Worm (Caenorhabditis elegans): ENCODE results near the gene pst-1.

The pst-1 gene

ce11 chrV:5916862-5917261, 26.4 kb upstream of the pst-1 start:
- TF ChIP-seq scrt-1 (GFP tag; IDR thresholded peaks at IDR 0.05) = no peak
- TF ChIP-seq tbx-37 (GFP tag; conservative IDR thresholded peaks at IDR 0.05) = no peak

DNA sequence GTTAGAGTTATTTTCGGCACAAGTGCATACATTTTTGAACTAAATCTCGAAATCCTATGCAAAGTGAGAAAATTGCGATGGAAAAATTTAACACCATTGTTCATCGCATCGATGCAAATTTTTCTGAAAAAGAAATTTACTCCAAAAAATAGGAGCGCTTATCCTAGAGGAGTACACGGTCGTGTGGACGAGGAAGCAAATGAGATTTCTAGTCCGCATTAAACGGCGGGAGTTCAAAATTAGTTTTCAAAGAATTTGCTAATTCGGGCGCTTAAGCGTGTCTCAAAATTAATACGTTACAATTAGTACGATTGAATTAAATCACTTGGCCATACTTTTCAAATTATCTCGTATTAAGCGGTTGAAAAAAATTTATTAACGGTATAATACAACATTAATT, 25.6 kb upstream of the pst-1 start, which contains the start of gene lrpr-1:
Gene lrpr-1 (minus strand): TSS at position 185 of the 400 bp plus-strand sequence.
- TF ChIP-seq flt-1 (GFP tag; IDR thresholded peaks at IDR 0.05) (peak; percentile 50; the same call in 1 of the 2 replicates), F13C5.2 (tag; optimal IDR thresholded peaks at IDR 0.05) (no peak), tbx-37 (GFP tag; conservative IDR thresholded peaks at IDR 0.05) (peak; percentile 88), ets-7 (tag; optimal IDR thresholded peaks at IDR 0.05) (no peak), hnd-1 (tag; optimal IDR thresholded peaks at IDR 0.05) (no peak), pes-1 (GFP tag; IDR thresholded peaks at IDR 0.05) (no peak; the same call in 1 of the 2 replicates), hmbx-1 (tag; optimal IDR thresholded peaks at IDR 0.05) (no peak)

ce11 chrV:5919887-5920286, 23.4 kb upstream of the pst-1 start, which contains the start of gene C04E6.12:
Gene C04E6.12, minus strand, starts transcription at chrV:5919987.
- no peak for TF ChIP-seq B0310.2 (tag; optimal IDR thresholded peaks at IDR 0.05)
- TF ChIP-seq flt-1 (GFP tag; IDR thresholded peaks at IDR 0.05) = no peak
- no peak for TF ChIP-seq hnd-1 (tag; optimal IDR thresholded peaks at IDR 0.05)
- TF ChIP-seq hmbx-1 (tag; optimal IDR thresholded peaks at IDR 0.05) = no peak
- TF ChIP-seq ceh-13 (GFP tag; optimal IDR thresholded peaks at IDR 0.05) = no peak
- TF ChIP-seq pes-1 (GFP tag; IDR thresholded peaks at IDR 0.05) = no peak
- TF ChIP-seq tbx-37 (GFP tag; conservative IDR thresholded peaks at IDR 0.05) = no peak
- no peak for TF ChIP-seq tbx-11 (GFP tag; IDR thresholded peaks at IDR 0.05)
- no peak for TF ChIP-seq F13C5.2 (tag; optimal IDR thresholded peaks at IDR 0.05)
- no peak for TF ChIP-seq scrt-1 (GFP tag; IDR thresholded peaks at IDR 0.05)
- no peak for TF ChIP-seq tra-4 (tag; optimal IDR thresholded peaks at IDR 0.05)
- TF ChIP-seq aly-1 (tag; optimal IDR thresholded peaks at IDR 0.05) = no peak
- TF ChIP-seq ama-1 (optimal IDR thresholded peaks at IDR 0.05) = no peak
- TF ChIP-seq ceh-36 (tag; optimal IDR thresholded peaks at IDR 0.05) = no peak
- TF ChIP-seq hmg-4 (GFP tag; optimal IDR thresholded peaks at IDR 0.05) = no peak
- no peak for TF ChIP-seq ets-7 (tag; optimal IDR thresholded peaks at IDR 0.05)
- TF ChIP-seq sea-1 (GFP tag; conservative IDR thresholded peaks at IDR 0.05) = no peak

DNA sequence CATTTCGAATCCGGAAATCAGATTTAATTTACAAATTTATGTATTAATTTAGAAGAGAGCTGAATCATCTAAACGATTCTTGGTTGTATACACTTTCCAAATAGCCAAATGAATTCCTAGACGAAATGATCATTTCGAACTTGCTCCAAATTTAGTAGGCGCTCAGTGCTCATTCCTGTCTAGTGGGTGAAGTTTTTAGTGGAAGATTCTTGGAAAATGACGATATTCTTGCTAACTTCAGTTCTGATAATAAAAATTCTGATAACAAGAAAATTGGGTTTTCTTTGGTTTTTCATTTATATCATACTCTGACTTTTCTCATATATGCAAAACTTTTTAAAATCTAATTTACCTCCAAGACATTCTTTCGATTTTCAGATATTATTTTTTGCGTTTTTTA, 21.5 kb upstream of the pst-1 start:
- no peak for TF ChIP-seq tbx-37 (GFP tag; conservative IDR thresholded peaks at IDR 0.05)

- no peak for TF ChIP-seq tra-4 (tag; optimal IDR thresholded peaks at IDR 0.05)
- no peak for TF ChIP-seq hnd-1 (tag; optimal IDR thresholded peaks at IDR 0.05)
- TF ChIP-seq sea-1 (GFP tag; conservative IDR thresholded peaks at IDR 0.05) = no peak
- no peak for TF ChIP-seq tbx-37 (GFP tag; conservative IDR thresholded peaks at IDR 0.05)
- TF ChIP-seq tbx-11 (GFP tag; IDR thresholded peaks at IDR 0.05) = no peak
- no peak for TF ChIP-seq scrt-1 (GFP tag; IDR thresholded peaks at IDR 0.05)
- no peak for TF ChIP-seq hmg-4 (GFP tag; optimal IDR thresholded peaks at IDR 0.05)
- no peak for TF ChIP-seq ets-7 (tag; optimal IDR thresholded peaks at IDR 0.05)
- no peak for TF ChIP-seq flt-1 (GFP tag; IDR thresholded peaks at IDR 0.05)
- TF ChIP-seq hmbx-1 (tag; optimal IDR thresholded peaks at IDR 0.05) = no peak
- TF ChIP-seq ceh-13 (GFP tag; optimal IDR thresholded peaks at IDR 0.05) = no peak
- no peak for TF ChIP-seq aly-1 (tag; optimal IDR thresholded peaks at IDR 0.05)
- TF ChIP-seq pes-1 (GFP tag; IDR thresholded peaks at IDR 0.05) = no peak
- TF ChIP-seq F13C5.2 (tag; optimal IDR thresholded peaks at IDR 0.05) = no peak
- no peak for TF ChIP-seq B0310.2 (tag; optimal IDR thresholded peaks at IDR 0.05)
- no peak for TF ChIP-seq ama-1 (optimal IDR thresholded peaks at IDR 0.05)
These were observed 21.0 kb upstream of the pst-1 start, which contains the start of gene srsx-18 for ce11 chrV:5922236-5922635. Gene srsx-18, plus strand, starts transcription at chrV:5922536.

ce11 chrV:5927347-5927746, 15.9 kb upstream of the pst-1 start, which contains the start of gene srsx-17:
Gene srsx-17, plus strand, starts transcription at chrV:5927647.
- no peak for TF ChIP-seq hnd-1 (tag; optimal IDR thresholded peaks at IDR 0.05)

- no peak for TF ChIP-seq hmg-4 (GFP tag; optimal IDR thresholded peaks at IDR 0.05)
These were observed 15.3 kb upstream of the pst-1 start for ce11 chrV:5928006-5928405.

- no peak for TF ChIP-seq ets-7 (tag; optimal IDR thresholded peaks at IDR 0.05)
- no peak for TF ChIP-seq pes-1 (GFP tag; IDR thresholded peaks at IDR 0.05)
These were observed 12.7 kb upstream of the pst-1 start, which contains the start of gene galt-1 for ce11 chrV:5930588-5930987. Gene galt-1, plus strand, starts transcription at chrV:5930905.

DNA sequence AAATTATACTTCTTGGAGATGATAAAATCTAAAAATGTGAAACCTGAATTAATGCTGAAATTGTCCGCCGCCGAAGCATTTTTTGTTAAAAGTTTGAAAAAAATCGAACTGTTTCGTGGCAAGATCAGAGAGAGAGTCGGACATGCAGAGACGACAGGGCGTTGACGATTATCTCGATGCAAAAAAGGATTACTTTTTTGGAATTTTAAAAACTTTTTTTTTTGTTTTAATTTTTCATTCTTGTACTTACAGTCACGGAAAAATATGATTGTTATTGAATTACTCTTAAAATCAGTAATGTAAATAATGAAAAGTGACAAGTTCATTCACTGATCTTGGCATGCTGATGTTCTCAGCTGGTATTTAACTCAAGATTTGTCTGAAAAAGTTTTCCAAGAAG, 6.6 kb upstream of the pst-1 start, which contains the start of the genes M03F8.5 and M03F8.7:
Gene M03F8.5 (minus strand): TSS at position 101 of the 400 bp plus-strand sequence.
Gene M03F8.7 (plus strand): TSS at position 249 of the 400 bp plus-strand sequence.
- TF ChIP-seq B0310.2 (tag; optimal IDR thresholded peaks at IDR 0.05) (no peak), pes-1 (GFP tag; IDR thresholded peaks at IDR 0.05) (no peak)

DNA sequence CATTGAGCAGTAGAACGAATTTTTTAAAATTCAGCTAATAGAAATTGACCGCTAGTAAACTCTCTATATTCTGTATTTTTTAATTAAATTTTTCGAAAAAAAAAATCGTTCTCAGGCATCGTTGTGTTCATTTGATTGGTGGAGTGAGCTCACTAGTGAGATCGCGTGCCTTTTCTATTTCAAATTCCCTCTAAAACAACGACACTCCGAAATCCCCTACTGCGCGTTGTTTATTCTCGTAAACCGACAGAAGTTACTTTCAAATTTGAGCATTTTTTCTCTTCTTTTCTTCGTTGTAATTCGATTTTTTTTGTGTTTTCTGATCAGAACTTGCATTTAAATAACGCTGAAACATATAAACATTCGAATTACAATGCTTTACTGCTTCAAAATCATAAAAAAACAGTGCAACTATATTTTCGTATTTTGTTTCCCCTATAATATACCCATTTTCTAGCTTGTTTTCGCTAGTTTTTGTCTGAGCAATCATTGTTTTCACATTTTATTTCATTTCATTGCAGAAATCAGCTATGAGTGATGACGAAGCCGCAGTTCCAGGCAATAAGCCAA, 3.7 kb upstream of the pst-1 start, which contains the start of gene syf-3:
Gene syf-3 (plus strand): TSS at position 520 of the 570 bp plus-strand sequence.
- TF ChIP-seq sea-1 (GFP tag; conservative IDR thresholded peaks at IDR 0.05) (no peak), hnd-1 (tag; optimal IDR thresholded peaks at IDR 0.05) (no peak), scrt-1 (GFP tag; IDR thresholded peaks at IDR 0.05) (no peak), F13C5.2 (tag; optimal IDR thresholded peaks at IDR 0.05) (no peak), B0310.2 (tag; optimal IDR thresholded peaks at IDR 0.05) (no peak), tbx-11 (GFP tag; IDR thresholded peaks at IDR 0.05) (no peak), tra-4 (tag; optimal IDR thresholded peaks at IDR 0.05) (no peak), flt-1 (GFP tag; IDR thresholded peaks at IDR 0.05) (no peak), hmg-4 (GFP tag; optimal IDR thresholded peaks at IDR 0.05) (no peak), hmbx-1 (tag; optimal IDR thresholded peaks at IDR 0.05) (no peak), pes-1 (GFP tag; IDR thresholded peaks at IDR 0.05) (no peak)

Data from whole organism, early embryonic.